Worm (Caenorhabditis elegans): Measurements from ENCODE around the gene ZK666.4.

DNA sequence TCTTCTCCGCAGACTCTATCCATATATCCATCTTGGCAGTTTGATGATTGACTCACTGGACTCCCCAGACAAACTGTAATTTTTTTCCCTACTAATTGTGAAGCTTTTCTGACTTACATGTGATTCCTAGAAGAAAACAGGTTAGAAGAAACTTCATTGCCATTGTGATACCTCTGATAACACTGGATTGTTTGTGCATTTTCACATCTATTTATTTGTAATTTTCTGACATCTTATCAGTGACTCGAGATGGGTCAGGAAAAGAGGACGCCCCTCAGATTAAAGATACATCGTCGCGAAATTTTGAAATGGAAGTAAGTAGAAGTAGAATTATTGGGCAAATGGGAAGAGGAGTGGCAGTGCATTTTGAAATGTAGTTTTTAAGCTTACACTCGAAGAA is 13.3 kb downstream of the ZK666.4 start, which contains the start of gene clec-61:
- TF ChIP-seq zag-1 (tag; optimal IDR thresholded peaks at IDR 0.05) (no peak), zip-4 (GFP tag; optimal IDR thresholded peaks at IDR 0.05) (no peak), nhr-77 (tag; optimal IDR thresholded peaks at IDR 0.05) (no peak), lsy-2 (tag; optimal IDR thresholded peaks at IDR 0.05) (no peak), lin-39 (tag; optimal IDR thresholded peaks at IDR 0.05) (no peak), ama-1 (optimal IDR thresholded peaks at IDR 0.05) (no peak), nhr-11 (tag; optimal IDR thresholded peaks at IDR 0.05) (no peak), sox-4 (tag; optimal IDR thresholded peaks at IDR 0.05) (no peak), nhr-85 (tag) (no peak), snpc-4 (tag; optimal IDR thresholded peaks at IDR 0.05) (no peak)
